Fruit fly (Drosophila melanogaster): Measurements from ENCODE around the gene Art6.

The Art6 gene

DNA sequence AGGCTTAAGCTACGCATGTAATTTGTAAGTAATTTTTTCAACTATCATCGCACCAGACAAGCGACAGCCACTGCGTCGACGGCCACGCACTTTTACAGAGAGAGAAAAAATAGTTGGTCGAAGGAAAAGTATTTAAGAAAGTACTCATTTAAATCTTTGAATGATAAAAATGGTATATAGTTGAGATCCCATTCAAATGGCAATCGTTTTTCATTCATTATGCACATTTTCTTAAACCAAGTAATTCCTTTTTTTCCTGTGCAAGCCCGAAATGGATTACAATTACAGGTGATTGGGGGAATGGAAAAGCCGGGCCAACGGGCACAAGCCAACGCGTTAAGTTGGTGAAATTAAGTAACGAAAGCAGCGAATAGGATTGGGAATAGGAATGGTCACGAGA is 6.7 kb upstream of the Art6 start (continued):
- peak; percentile 54 for TF ChIP-seq CG11504 (tag; optimal IDR thresholded peaks at IDR 0.05)
- TF ChIP-seq Elba2 (GFP tag; optimal IDR thresholded peaks at IDR 0.05): no peak
- peak; percentile 74 for TF ChIP-seq Drgx (GFP tag; IDR thresholded peaks at IDR 0.05)
- TF ChIP-seq fru (optimal IDR thresholded peaks at IDR 0.05): no peak
- no peak for TF ChIP-seq danr (GFP tag; IDR thresholded peaks at IDR 0.05)
- no peak for TF ChIP-seq pho (GFP tag; optimal IDR thresholded peaks at IDR 0.05)
- peak; percentile 27 for TF ChIP-seq CG13424 (tag; optimal IDR thresholded peaks at IDR 0.05)
- TF ChIP-seq kay (GFP tag; optimal IDR thresholded peaks at IDR 0.05): no peak
- TF ChIP-seq sim (GFP tag; IDR thresholded peaks at IDR 0.05): no peak
- no peak for TF ChIP-seq row (GFP tag; IDR thresholded peaks at IDR 0.05)
- no peak for TF ChIP-seq prd (optimal IDR thresholded peaks at IDR 0.05)
- TF ChIP-seq prd (GFP tag; IDR thresholded peaks at IDR 0.05): peak; percentile 55; the same call in 2 of the 3 replicates
- peak; percentile 38 for TF ChIP-seq kni (GFP tag; optimal IDR thresholded peaks at IDR 0.05)
- TF ChIP-seq CG12391 (tag; optimal IDR thresholded peaks at IDR 0.05): peak; percentile 16
- TF ChIP-seq MTF-1 (GFP tag; optimal IDR thresholded peaks at IDR 0.05; ENCODE audit: borderline replicate concordance): no peak
- TF ChIP-seq nerfin-2 (GFP tag; IDR thresholded peaks at IDR 0.05; ENCODE audit: partially characterized antibody): no peak
- no peak for TF ChIP-seq Sry-δ (GFP tag; optimal IDR thresholded peaks at IDR 0.05)
- TF ChIP-seq HHEX (GFP tag; optimal IDR thresholded peaks at IDR 0.05): no peak
- peak; percentile 27 for TF ChIP-seq CG4820 (GFP tag; optimal IDR thresholded peaks at IDR 0.05)
- TF ChIP-seq cg (GFP tag; optimal IDR thresholded peaks at IDR 0.05): no peak
- TF ChIP-seq CG6689 (GFP tag; IDR thresholded peaks at IDR 0.05): peak; percentile 48
- TF ChIP-seq CG43689 (GFP tag; IDR thresholded peaks at IDR 0.05): no peak
- peak; percentile 46 for TF ChIP-seq Sox102F (GFP tag; optimal IDR thresholded peaks at IDR 0.05)
- TF ChIP-seq CG32767 (GFP tag; IDR thresholded peaks at IDR 0.05): no peak
- TF ChIP-seq CG1603 (tag; optimal IDR thresholded peaks at IDR 0.05): peak; percentile 60
- TF ChIP-seq CG9876 (GFP tag; optimal IDR thresholded peaks at IDR 0.05): no peak
- TF ChIP-seq toy (GFP tag; IDR thresholded peaks at IDR 0.05): no peak
- peak; percentile 64 for TF ChIP-seq CG10274 (GFP tag; optimal IDR thresholded peaks at IDR 0.05)
- no peak for TF ChIP-seq CG15479 (GFP tag; optimal IDR thresholded peaks at IDR 0.05)
- no peak for TF ChIP-seq PHDP (tag; optimal IDR thresholded peaks at IDR 0.05)
- TF ChIP-seq CG7786 (GFP tag; optimal IDR thresholded peaks at IDR 0.05): no peak
- no peak for TF ChIP-seq bab2 (GFP tag; optimal IDR thresholded peaks at IDR 0.05)
- TF ChIP-seq Optix (GFP tag; IDR thresholded peaks at IDR 0.05): no peak
- no peak for TF ChIP-seq Hr78 (GFP tag; optimal IDR thresholded peaks at IDR 0.05)
- peak; percentile 15 for TF ChIP-seq CG8944 (GFP tag; optimal IDR thresholded peaks at IDR 0.05)
- TF ChIP-seq amos (GFP tag; IDR thresholded peaks at IDR 0.05; ENCODE audit: partially characterized antibody): no peak

DNA sequence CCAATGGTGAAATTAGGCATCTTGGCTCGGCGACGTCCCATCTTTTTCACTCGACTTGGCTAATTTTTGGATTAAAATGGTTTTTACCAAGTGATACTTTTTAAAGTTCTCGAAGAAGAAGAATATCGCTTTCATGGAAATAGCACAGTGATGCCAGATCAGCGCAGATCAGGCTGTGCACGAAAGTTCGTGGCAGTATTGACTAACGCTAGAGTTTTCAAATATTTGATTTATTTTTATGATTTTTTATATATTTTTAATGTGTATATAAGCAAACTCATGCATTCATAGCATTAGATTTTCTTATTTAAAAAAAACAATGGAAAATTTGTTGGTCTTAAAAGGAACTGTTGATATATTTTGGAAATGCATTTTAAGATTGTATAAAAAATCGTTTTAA is 5.4 kb upstream of the Art6 start, which contains the start of gene CG9926:
Gene CG9926 (minus strand): TSS at position 101 of the 400 bp plus-strand sequence.
- TF ChIP-seq maf-S (GFP tag; optimal IDR thresholded peaks at IDR 0.05) (no peak), stwl (tag; optimal IDR thresholded peaks at IDR 0.05) (peak; percentile 55)

DNA sequence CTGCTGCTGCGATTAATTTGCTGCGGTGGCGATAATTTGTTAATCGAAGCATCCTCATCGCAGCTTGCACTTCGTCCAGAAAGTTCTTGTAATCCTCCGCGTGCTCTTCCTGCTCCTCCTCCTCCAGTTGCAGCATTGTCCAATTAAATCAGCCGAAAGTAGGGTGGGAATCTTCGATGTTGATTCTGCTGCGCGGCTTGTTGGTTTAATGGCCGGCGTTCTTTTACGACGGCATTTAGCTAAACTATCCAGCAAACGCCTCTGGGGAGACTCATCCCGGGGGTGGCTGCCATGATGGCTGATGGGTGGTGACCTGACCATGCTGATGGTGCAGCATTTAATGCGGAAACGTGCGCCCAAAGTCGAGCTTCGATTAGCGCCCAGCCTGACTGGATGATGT is 4.0 kb upstream of the Art6 start:
- TF ChIP-seq CG17186 (GFP tag; optimal IDR thresholded peaks at IDR 0.05) (no peak), Nf-YB (GFP tag; optimal IDR thresholded peaks at IDR 0.05) (peak; percentile 76), insv (GFP tag; optimal IDR thresholded peaks at IDR 0.05) (no peak), Ets97D (GFP tag; optimal IDR thresholded peaks at IDR 0.05) (no peak), Xbp1 (GFP tag; optimal IDR thresholded peaks at IDR 0.05) (no peak), D19A (tag; optimal IDR thresholded peaks at IDR 0.05) (no peak), crp (GFP tag; optimal IDR thresholded peaks at IDR 0.05) (no peak), CG7372 (GFP tag; IDR thresholded peaks at IDR 0.05) (no peak), peb (GFP tag; IDR thresholded peaks at IDR 0.05) (no peak), Bgb (GFP tag; IDR thresholded peaks at IDR 0.05; ENCODE audit: partially characterized antibody) (no peak), lola (GFP tag; optimal IDR thresholded peaks at IDR 0.05) (no peak), CG11398 (GFP tag; optimal IDR thresholded peaks at IDR 0.05) (no peak), Nf-YC (tag; optimal IDR thresholded peaks at IDR 0.05) (peak; percentile 71), tap (tag; optimal IDR thresholded peaks at IDR 0.05) (no peak)
